Worm (Caenorhabditis elegans): ENCODE results near the gene ZC190.8.
"Not testable (repeated sequence)": the region's sequence is repeated elsewhere in the genome, so short reads cannot be mapped to it uniquely, and the experiment has no call there.

The ZC190.8 gene

DNA sequence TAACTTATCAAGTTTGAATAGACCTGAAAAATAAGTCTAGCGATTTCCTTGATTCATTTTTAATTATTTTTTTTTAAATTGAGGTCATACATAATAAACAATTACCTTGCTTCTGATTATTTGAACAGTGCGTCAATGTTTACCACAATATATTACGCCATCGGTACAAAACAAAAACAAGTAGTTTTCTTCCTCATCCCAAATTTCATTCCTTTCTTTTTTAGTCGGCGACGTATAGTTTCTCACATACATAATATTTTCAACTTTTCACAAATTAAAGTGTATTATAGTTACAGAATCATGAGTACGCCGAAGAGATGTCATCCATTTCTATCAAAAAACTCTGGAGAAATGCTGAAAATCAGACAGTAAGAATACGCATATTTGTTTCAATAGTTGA, 38.6 kb upstream of the ZC190.8 start, which contains the start of gene droe-8:
droe-8 (plus strand) TSS at position 301 of the 400 bp plus-strand sequence.
- TF ChIP-seq nhr-76, fos-1, mep-1 (tag; optimal IDR thresholded peaks at IDR 0.05): not testable (repeated sequence)

DNA sequence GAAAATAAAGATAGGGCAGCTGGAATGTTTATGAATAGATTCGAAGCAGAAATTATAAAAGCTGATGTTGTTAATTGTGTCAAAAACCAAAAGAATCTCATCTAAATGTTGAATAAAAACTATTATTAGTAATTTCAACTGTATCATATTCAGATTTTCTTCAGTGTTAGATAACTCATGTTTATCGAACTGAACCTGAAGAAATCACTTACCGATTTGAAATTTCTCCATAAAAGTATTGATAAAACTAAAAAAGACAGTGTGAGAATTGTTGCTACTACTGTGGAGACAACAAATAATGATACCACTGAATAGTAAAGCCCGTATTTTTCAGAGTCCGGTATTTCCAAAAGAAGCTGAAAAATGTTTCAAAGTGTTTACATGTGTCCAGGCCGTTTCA, 34.6 kb upstream of the ZC190.8 start, which contains the start of gene ZC196.8:
ZC196.8 (minus strand) TSS at position 101 of the 400 bp plus-strand sequence.
- not testable (repeated sequence) for TF ChIP-seq fos-1 (tag; optimal IDR thresholded peaks at IDR 0.05); nhr-19 (GFP tag; conservative IDR thresholded peaks at IDR 0.05); tlp-1 (tag; optimal IDR thresholded peaks at IDR 0.05)

DNA sequence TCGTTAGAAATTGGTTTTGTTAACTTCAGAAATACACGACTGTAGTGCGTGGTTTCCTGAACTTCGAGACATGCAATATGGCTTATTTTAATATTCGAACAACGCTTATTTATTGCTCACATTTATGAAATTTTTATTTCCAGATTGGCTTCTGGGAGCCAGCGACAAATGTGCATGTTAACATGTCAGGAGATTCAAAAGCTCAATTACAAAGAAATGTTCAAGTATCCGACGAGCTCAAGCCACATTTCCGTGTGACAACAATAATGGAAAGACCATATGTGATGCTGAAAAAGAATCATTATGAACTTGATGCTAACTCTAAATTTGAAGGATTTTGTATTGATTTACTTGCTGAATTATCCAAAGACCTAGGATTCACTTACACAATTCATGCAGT, 30.8 kb upstream of the ZC190.8 start:
- TF ChIP-seq C04F5.9 (tag; optimal IDR thresholded peaks at IDR 0.05) (no peak), efl-3 (GFP tag; optimal IDR thresholded peaks at IDR 0.05) (no peak), snpc-4 (tag; optimal IDR thresholded peaks at IDR 0.05) (no peak), lin-39 (tag; optimal IDR thresholded peaks at IDR 0.05) (no peak), fos-1 (tag; optimal IDR thresholded peaks at IDR 0.05) (no peak), dpl-1 (GFP tag; optimal IDR thresholded peaks at IDR 0.05) (no peak), nhr-76 (tag; optimal IDR thresholded peaks at IDR 0.05) (no peak), unc-62 (GFP tag; optimal IDR thresholded peaks at IDR 0.05) (no peak), C34B4.2 (tag; optimal IDR thresholded peaks at IDR 0.05) (no peak), pag-3 (tag; optimal IDR thresholded peaks at IDR 0.05; ENCODE audit: borderline replicate concordance, insufficient read depth) (no peak), unc-30 (tag; optimal IDR thresholded peaks at IDR 0.05) (no peak), rnt-1 (tag; optimal IDR thresholded peaks at IDR 0.05) (no peak), Y116A8C.19 (tag; optimal IDR thresholded peaks at IDR 0.05; ENCODE audit: borderline replicate concordance) (no peak), lin-35 (GFP tag; optimal IDR thresholded peaks at IDR 0.05) (no peak), nhr-90 (tag; optimal IDR thresholded peaks at IDR 0.05; ENCODE audit: poor library complexity) (no peak), unc-98 (GFP tag; IDR thresholded peaks at IDR 0.05) (no peak), sup-37 (GFP tag; optimal IDR thresholded peaks at IDR 0.05) (no peak), ceh-88 (GFP tag; IDR thresholded peaks at IDR 0.05) (no peak), dsc-1 (tag; optimal IDR thresholded peaks at IDR 0.05) (no peak)

DNA sequence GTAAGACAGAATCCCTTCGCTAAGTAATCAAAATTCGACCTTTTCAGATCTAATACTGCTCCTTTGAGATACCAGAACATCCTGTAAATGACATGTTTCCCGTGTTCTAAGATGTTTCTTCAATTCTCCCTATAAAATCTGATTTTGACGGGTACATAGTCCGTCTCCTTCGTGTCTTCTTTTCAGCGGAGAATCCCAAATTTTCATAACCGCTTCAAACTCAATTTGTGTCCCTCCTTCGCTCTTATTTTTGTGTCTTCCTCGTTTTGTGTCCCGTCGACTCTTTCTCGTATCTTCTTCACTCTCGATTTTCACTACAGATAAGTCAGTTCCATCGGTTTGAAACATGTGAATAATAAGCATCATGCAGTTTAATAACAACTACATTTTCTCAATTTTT, 28.6 kb upstream of the ZC190.8 start, which contains the start of gene glr-5:
glr-5 (plus strand) TSS at position 321 of the 400 bp plus-strand sequence.
- no peak for TF ChIP-seq tbx-2 (tag; optimal IDR thresholded peaks at IDR 0.05)
- no peak for TF ChIP-seq zag-1 (tag; optimal IDR thresholded peaks at IDR 0.05)
- TF ChIP-seq efl-3 (GFP tag; optimal IDR thresholded peaks at IDR 0.05), result no peak
- peak; percentile 61 for TF ChIP-seq fkh-10 (GFP tag; optimal IDR thresholded peaks at IDR 0.05)
- no peak for TF ChIP-seq pag-3 (tag; optimal IDR thresholded peaks at IDR 0.05; ENCODE audit: borderline replicate concordance, insufficient read depth)
- peak; percentile 52 for TF ChIP-seq ces-1 (GFP tag; optimal IDR thresholded peaks at IDR 0.05)
- TF ChIP-seq nhr-12 (tag; optimal IDR thresholded peaks at IDR 0.05), result no peak
- no peak for TF ChIP-seq zip-4 (GFP tag; optimal IDR thresholded peaks at IDR 0.05)
- TF ChIP-seq lin-14 (GFP tag; optimal IDR thresholded peaks at IDR 0.05), result peak; percentile 68
- no peak for TF ChIP-seq F16B12.6 (tag; optimal IDR thresholded peaks at IDR 0.05)

DNA sequence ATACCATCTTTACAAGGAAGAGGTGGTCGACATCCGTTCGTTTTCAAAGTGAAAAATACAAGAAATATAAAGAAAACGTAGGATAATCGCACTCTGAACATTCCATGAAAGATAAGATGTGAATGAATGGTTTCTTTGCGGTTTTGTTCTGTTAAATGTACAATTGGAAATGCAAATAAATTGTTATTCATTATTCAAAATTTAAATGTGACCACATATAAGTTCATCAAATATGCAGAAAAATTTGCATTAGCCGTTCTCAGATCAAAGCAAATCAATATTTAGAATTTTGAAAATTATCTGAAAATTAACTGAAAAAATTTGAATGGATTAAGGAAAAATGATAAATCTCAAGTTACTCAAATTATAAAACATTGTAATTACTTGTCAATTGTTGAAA, 24.3 kb upstream of the ZC190.8 start, which contains the start of gene ZC178.2:
ZC178.2 (minus strand) TSS at position 101 of the 400 bp plus-strand sequence.
- no peak for TF ChIP-seq irx-1 (tag; optimal IDR thresholded peaks at IDR 0.05)

DNA sequence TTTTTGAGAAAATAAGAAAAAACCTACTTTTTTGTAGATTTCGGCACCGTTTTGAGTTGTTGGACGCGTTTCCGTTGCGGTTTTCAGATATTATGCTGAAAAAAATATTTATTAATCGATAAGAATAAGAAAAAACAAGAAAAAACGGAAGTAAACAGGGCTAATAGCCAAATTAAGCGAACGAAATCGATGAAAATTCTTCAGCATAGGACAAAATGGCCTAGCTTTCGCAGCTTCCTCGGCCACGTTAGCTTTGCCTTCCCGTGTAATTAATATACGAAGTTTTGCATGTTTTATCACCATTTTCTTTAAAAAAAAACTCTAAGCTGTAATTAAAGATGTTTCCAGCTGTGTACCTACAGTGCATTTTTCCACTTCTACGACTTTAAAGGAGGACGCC, 8.6 kb upstream of the ZC190.8 start, which contains the start of gene ZC190.10:
ZC190.10 (minus strand) TSS at position 101 of the 400 bp plus-strand sequence.
- not testable (repeated sequence) for TF ChIP-seq lin-35 (GFP tag; optimal IDR thresholded peaks at IDR 0.05); swsn-7 (tag; optimal IDR thresholded peaks at IDR 0.05); ceh-63 (GFP tag; optimal IDR thresholded peaks at IDR 0.05)

Measured in whole organism, L1 larva.